Worm (Caenorhabditis elegans) whole organism, L1 larva: ENCODE measurements around the gene chst-1.
A peak's percentile ranks its signal among the peaks of the same experiment; 100 is the strongest.

ENCODE experiments used
- C04F5.9 ChIP-seq: sonication (generic microtip); optimal IDR thresholded peaks from 2 replicates; lab custom pipeline; 2016; ENCODE audit warnings: missing genetic modification characterization, missing compliant biosample characterization
- C16A3.4 ChIP-seq: fragments of 150-350 bp; optimal IDR thresholded peaks from 2 replicates; lab custom pipeline; 2014; ENCODE audit warnings: missing biosample characterization, missing genetic modification characterization
- F16B12.6 ChIP-seq: fragments of 150-350 bp; optimal IDR thresholded peaks from 2 replicates; lab custom pipeline; 2014; ENCODE audit warnings: missing biosample characterization, missing genetic modification characterization
- Y116A8C.19 ChIP-seq: sonication (generic microtip); optimal IDR thresholded peaks from 2 replicates; lab custom pipeline; 2016; ENCODE audit warnings: missing compliant biosample characterization, missing genetic modification characterization, borderline replicate concordance
- aha-1 ChIP-seq: fragments of 150-350 bp; optimal IDR thresholded peaks from 2 replicates; lab custom pipeline; 2014; ENCODE audit warnings: missing biosample characterization, missing genetic modification characterization
- ama-1 ChIP-seq: fragments of 150-350 bp; optimal IDR thresholded peaks from 2 replicates; lab custom pipeline; 2014
- blmp-1 ChIP-seq: fragments of 150-350 bp; optimal IDR thresholded peaks from 2 replicates; lab custom pipeline; 2014; ENCODE audit warnings: missing biosample characterization, missing genetic modification characterization
- ceh-63 ChIP-seq: fragments of 200-800 bp; sonication (Bioruptor generic); optimal IDR thresholded peaks from 2 replicates; lab custom pipeline; 2018; ENCODE audit warnings: mild to moderate bottlenecking, missing genetic modification characterization, missing compliant biosample characterization
- ceh-8 ChIP-seq: fragments of 200-800 bp; sonication (Bioruptor generic); optimal IDR thresholded peaks from 2 replicates; lab custom pipeline; 2018; ENCODE audit warnings: mild to moderate bottlenecking, missing genetic modification characterization, moderate library complexity, missing compliant biosample characterization
- ceh-82 ChIP-seq, 3 experiments: fragments of 150-350 bp in 1 of 3; sonication (generic microtip) in 2 of 3; optimal IDR thresholded peaks; 2 replicates each; lab custom pipeline; 2014 to 2017; ENCODE audit warnings: missing biosample characterization in 3 of 3, missing genetic modification characterization in 3 of 3
- ceh-88 ChIP-seq: fragments of 200-800 bp; sonication (Bioruptor generic); IDR thresholded peaks from 2 replicates; pipeline ENCODE4 v1.3.6; 2022; ENCODE audit warnings: missing genetic modification characterization, missing compliant biosample characterization
- ceh-90 ChIP-seq: sonication (generic microtip); optimal IDR thresholded peaks from 2 replicates; lab custom pipeline; 2016; ENCODE audit warnings: missing genetic modification characterization, missing compliant biosample characterization
- ces-1 ChIP-seq: fragments of 150-350 bp; optimal IDR thresholded peaks from 2 replicates; lab custom pipeline; 2014; ENCODE audit warnings: missing biosample characterization, missing genetic modification reagents, missing genetic modification characterization
- dpl-1 ChIP-seq, 3 experiments: fragments of 150-350 bp in 2 of 3; sonication (generic microtip) in 1 of 3; optimal IDR thresholded peaks; 2 replicates each; lab custom pipeline; 2014 to 2017; ENCODE audit warnings: missing biosample characterization in 3 of 3, missing genetic modification characterization in 3 of 3, missing genetic modification reagents in 3 of 3
- efl-1 ChIP-seq, 4 experiments: fragments of 150-350 bp; optimal IDR thresholded peaks in 3 of 4; peaks in 1 of 4; 1 replicate in 1 of 4; 2 replicates in 3 of 4; lab custom pipeline; 2014; ENCODE audit warnings: missing biosample characterization in 2 of 4, missing genetic modification characterization in 2 of 4, missing genetic modification reagents in 2 of 4
- egl-13 ChIP-seq: sonication (generic microtip); optimal IDR thresholded peaks from 2 replicates; lab custom pipeline; 2016; ENCODE audit warnings: missing genotype, missing genetic modification reagents, missing genetic modification characterization, missing compliant biosample characterization
- elt-3 ChIP-seq, 6 experiments: fragments of 150-350 bp in 1 of 6; sonication (generic microtip); optimal IDR thresholded peaks; 2 replicates each; lab custom pipeline; 2017 to 2018; ENCODE audit warnings: missing biosample characterization in 6 of 6, missing genetic modification characterization in 6 of 6, inconsistent platforms in 1 of 6
- ets-5 ChIP-seq: fragments of 200-800 bp; sonication (Bioruptor generic); IDR thresholded peaks from 2 replicates; pipeline ENCODE4 v1.3.6; 2022; ENCODE audit warnings: missing genetic modification characterization, missing compliant biosample characterization
- fkh-10 ChIP-seq: sonication (generic microtip); optimal IDR thresholded peaks from 2 replicates; lab custom pipeline; 2017; ENCODE audit warnings: missing biosample characterization, missing genetic modification reagents, missing genetic modification characterization
- fkh-4 ChIP-seq: sonication (generic microtip); optimal IDR thresholded peaks from 2 replicates; lab custom pipeline; 2016; ENCODE audit warnings: missing compliant biosample characterization, missing genetic modification characterization, borderline replicate concordance
- fos-1 ChIP-seq: fragments of 150-350 bp; optimal IDR thresholded peaks from 2 replicates; lab custom pipeline; 2014; ENCODE audit warnings: missing biosample characterization, missing genetic modification characterization
- hlh-4 ChIP-seq: sonication (generic microtip); optimal IDR thresholded peaks from 2 replicates; lab custom pipeline; 2016; ENCODE audit warnings: mild to moderate bottlenecking, missing genetic modification characterization, missing compliant biosample characterization
- isw-1 ChIP-seq: fragments of 200-800 bp; sonication (Bioruptor generic); IDR thresholded peaks from 2 replicates; pipeline ENCODE4 v1.3.6; 2022; ENCODE audit warnings: missing genetic modification characterization, missing compliant biosample characterization
- lin-14 ChIP-seq: fragments of 200-800 bp; sonication (Bioruptor generic); optimal IDR thresholded peaks from 2 replicates; lab custom pipeline; 2018; ENCODE audit warnings: mild to moderate bottlenecking, missing genetic modification characterization, moderate library complexity, missing compliant biosample characterization
- lin-15B ChIP-seq: fragments of 150-350 bp; sonication (generic microtip); optimal IDR thresholded peaks from 3 replicates; lab custom pipeline; 2014; ENCODE audit warnings: missing biosample characterization, missing genetic modification characterization
- lin-35 ChIP-seq, 2 experiments: fragments of 150-350 bp; optimal IDR thresholded peaks; 2 replicates each; lab custom pipeline; 2014; ENCODE audit warnings: missing biosample characterization in 2 of 2, missing genetic modification characterization in 2 of 2, missing genetic modification reagents in 2 of 2
- lir-3 ChIP-seq: sonication (generic microtip); optimal IDR thresholded peaks from 2 replicates; lab custom pipeline; 2016; ENCODE audit warnings: mild to moderate bottlenecking, missing genetic modification characterization, moderate library complexity, missing compliant biosample characterization; ENCODE audit not compliant: poor library complexity
- lsy-2 ChIP-seq, 2 experiments: fragments of 150-350 bp; optimal IDR thresholded peaks; 2 replicates each; lab custom pipeline; 2014; ENCODE audit warnings: missing biosample characterization in 2 of 2, missing genetic modification characterization in 2 of 2
- mab-9 ChIP-seq: fragments of 200-800 bp; sonication (Bioruptor generic); IDR thresholded peaks from 2 replicates; pipeline ENCODE4 v1.3.6; 2022; ENCODE audit warnings: missing genetic modification reagents, missing genetic modification characterization, missing compliant biosample characterization
- mdl-1 ChIP-seq, 2 experiments: fragments of 150-350 bp; optimal IDR thresholded peaks; 2 replicates each; lab custom pipeline; 2014 to 2017; ENCODE audit warnings: missing biosample characterization in 2 of 2, missing genetic modification characterization in 2 of 2, inconsistent platforms in 1 of 2
- mep-1 ChIP-seq: fragments of 150-350 bp; optimal IDR thresholded peaks from 2 replicates; lab custom pipeline; 2014; ENCODE audit warnings: missing biosample characterization, missing genetic modification characterization
- nhr-19 ChIP-seq: fragments of 200-800 bp; sonication (Bioruptor generic); conservative IDR thresholded peaks from 2 replicates; pipeline ENCODE4 v1.3.6; 2022; ENCODE audit warnings: missing genetic modification characterization, missing compliant biosample characterization
- nhr-237 ChIP-seq: fragments of 150-350 bp; optimal IDR thresholded peaks from 2 replicates; lab custom pipeline; 2014; ENCODE audit warnings: missing biosample characterization, missing genetic modification characterization
- nhr-28 ChIP-seq: fragments of 150-350 bp; optimal IDR thresholded peaks from 2 replicates; lab custom pipeline; 2014; ENCODE audit warnings: missing biosample characterization, missing genetic modification characterization
- nhr-76 ChIP-seq: sonication (generic microtip); optimal IDR thresholded peaks from 2 replicates; lab custom pipeline; 2017; ENCODE audit warnings: missing biosample characterization, missing genetic modification characterization
- nhr-77 ChIP-seq: fragments of 150-350 bp; optimal IDR thresholded peaks from 2 replicates; lab custom pipeline; 2014; ENCODE audit warnings: missing biosample characterization, missing genetic modification characterization
- nhr-90 ChIP-seq: sonication (generic microtip); optimal IDR thresholded peaks from 2 replicates; lab custom pipeline; 2016; ENCODE audit warnings: mild to moderate bottlenecking, missing genetic modification characterization, missing compliant biosample characterization; ENCODE audit not compliant: poor library complexity
- pag-3 ChIP-seq: sonication (generic microtip); optimal IDR thresholded peaks from 2 replicates; lab custom pipeline; 2017; ENCODE audit warnings: missing genetic modification characterization, mild to moderate bottlenecking, missing compliant biosample characterization, antibody characterized with exemption, borderline replicate concordance; ENCODE audit not compliant: insufficient read depth
- pqm-1 ChIP-seq: sonication (generic microtip); optimal IDR thresholded peaks from 3 replicates; lab custom pipeline; 2017; ENCODE audit warnings: missing biosample characterization, missing genetic modification characterization
- skn-1 ChIP-seq: fragments of 150-350 bp; optimal IDR thresholded peaks from 2 replicates; lab custom pipeline; 2014; ENCODE audit warnings: missing biosample characterization, missing genetic modification characterization
- snu-23 ChIP-seq: sonication (generic microtip); optimal IDR thresholded peaks from 2 replicates; lab custom pipeline; 2016; ENCODE audit warnings: missing genetic modification characterization, missing compliant biosample characterization
- sptf-1 ChIP-seq: fragments of 150-350 bp; optimal IDR thresholded peaks from 2 replicates; lab custom pipeline; 2014; ENCODE audit warnings: missing biosample characterization, missing genetic modification characterization
- sup-37 ChIP-seq: fragments of 200-800 bp; sonication (Bioruptor generic); optimal IDR thresholded peaks from 2 replicates; lab custom pipeline; 2018; ENCODE audit warnings: mild to moderate bottlenecking, missing genetic modification characterization, missing compliant biosample characterization
- unc-130 ChIP-seq: fragments of 150-350 bp; optimal IDR thresholded peaks from 2 replicates; lab custom pipeline; 2017; ENCODE audit warnings: missing biosample characterization, missing genetic modification characterization, inconsistent platforms
- unc-30 ChIP-seq: sonication (generic microtip); optimal IDR thresholded peaks from 2 replicates; lab custom pipeline; 2017; ENCODE audit warnings: missing biosample characterization, missing genetic modification characterization
- unc-86 ChIP-seq: sonication (generic microtip); optimal IDR thresholded peaks from 2 replicates; lab custom pipeline; 2016; ENCODE audit warnings: missing genetic modification characterization, missing compliant biosample characterization
- unc-98 ChIP-seq: fragments of 200-800 bp; sonication (Bioruptor generic); IDR thresholded peaks from 2 replicates; pipeline ENCODE4 v1.3.6; 2022; ENCODE audit warnings: missing genetic modification characterization, missing compliant biosample characterization
- vab-15 ChIP-seq: sonication (generic microtip); optimal IDR thresholded peaks from 2 replicates; lab custom pipeline; 2017; ENCODE audit warnings: missing genotype, mild to moderate bottlenecking, missing genetic modification characterization, missing compliant biosample characterization
- xbp-1 ChIP-seq: sonication (generic microtip); optimal IDR thresholded peaks from 2 replicates; lab custom pipeline; 2016; ENCODE audit warnings: missing genetic modification characterization, missing compliant biosample characterization

The chst-1 gene

ce11 chrII:8065985-8066384 is 40.8 kb downstream of the chst-1 start, which contains the start of gene pdha-1:
TSS of gene pdha-1 (plus strand) at chrII:8066285.
- TF ChIP-seq fkh-4 (tag; lab: Kevin White, UChicago), result no peak
- TF ChIP-seq nhr-28 (tag; lab: Kevin White, UChicago), result no peak
- TF ChIP-seq ceh-82 (tag; optimal IDR thresholded peaks at IDR 0.05; lab: Kevin White, UChicago), result no peak
- no peak for TF ChIP-seq mdl-1 (tag; optimal IDR thresholded peaks at IDR 0.05; lab: Kevin White, UChicago)
- no peak for TF ChIP-seq unc-30
- no peak for TF ChIP-seq snu-23 (GFP tag; lab: Kevin White, UChicago)
- TF ChIP-seq sup-37 (GFP tag; lab: Kevin White, UChicago), result no peak
- no peak for TF ChIP-seq ceh-63
- no peak for TF ChIP-seq dpl-1 (GFP tag; optimal IDR thresholded peaks at IDR 0.05; lab: Kevin White, UChicago)
- TF ChIP-seq ceh-8 (GFP tag; lab: Kevin White, UChicago), result no peak
- no peak for TF ChIP-seq unc-98 (GFP tag; lab: Robert Waterston, UW)
- no peak for TF ChIP-seq ets-5 (GFP tag; lab: Robert Waterston, UW)
- no peak for TF ChIP-seq nhr-237 (tag; lab: Kevin White, UChicago)
- no peak for TF ChIP-seq ceh-88 (GFP tag; lab: Robert Waterston, UW)
- no peak for TF ChIP-seq ceh-90 (tag; lab: Kevin White, UChicago)
- no peak for TF ChIP-seq skn-1 (tag; lab: Kevin White, UChicago)
- TF ChIP-seq unc-86 (tag; lab: Kevin White, UChicago), result no peak
- TF ChIP-seq, all 84 proteins: peak for 0

ce11 chrII:8062334-8062791 is 44.4 kb downstream of the chst-1 start, which contains the start of gene ufd-2:
TSS of gene ufd-2 (plus strand) at chrII:8062741.
- TF ChIP-seq mab-9 (GFP tag; lab: Robert Waterston, UW) (no peak), ama-1 (no peak), skn-1 (tag; lab: Kevin White, UChicago) (peak; percentile 89), isw-1 (GFP tag; lab: Robert Waterston, UW) (peak; percentile 22), Y116A8C.19 (no peak), lsy-2 (tag; optimal IDR thresholded peaks at IDR 0.05; lab: Kevin White, UChicago) (peak; percentile 67 to 89), ceh-82 (tag; optimal IDR thresholded peaks at IDR 0.05; lab: Kevin White, UChicago) (peak; percentile 45 to 76 (median 74)), snu-23 (GFP tag; lab: Kevin White, UChicago) (peak; percentile 65), blmp-1 (tag; lab: Kevin White, UChicago) (peak; percentile 55), efl-1 (optimal IDR thresholded peaks at IDR 0.05; lab: Kevin White, UChicago) (peak; percentile 77 to 81), efl-1 (GFP tag; optimal IDR thresholded peaks at IDR 0.05 in 1 of 2; lab: Kevin White, UChicago) (peak; percentile 70 to 96), nhr-76 (tag; lab: Kevin White, UChicago) (no peak), nhr-90 (tag; lab: Kevin White, UChicago) (peak; percentile 60), vab-15 (tag; lab: Kevin White, UChicago) (peak; percentile 77), F16B12.6 (tag; lab: Kevin White, UChicago) (peak; percentile 66), ceh-90 (tag; lab: Kevin White, UChicago) (no peak), pag-3 (tag; lab: Kevin White, UChicago) (no peak), fos-1 (peak; percentile 17), C04F5.9 (peak; percentile 11), fkh-10 (GFP tag; lab: Kevin White, UChicago) (peak; percentile 16), pqm-1 (tag; lab: Kevin White, UChicago) (no peak), ceh-63 (no peak), elt-3 (tag; optimal IDR thresholded peaks at IDR 0.05; lab: Kevin White, UChicago) (no peak), aha-1 (tag; lab: Kevin White, UChicago) (no peak), C16A3.4 (peak; percentile 85), nhr-19 (GFP tag; lab: Robert Waterston, UW) (peak; percentile 44), hlh-4 (tag; lab: Kevin White, UChicago) (no peak), dpl-1 (GFP tag; optimal IDR thresholded peaks at IDR 0.05; lab: Kevin White, UChicago) (peak; percentile 61 to 75 (median 66)), xbp-1 (peak; percentile 54), nhr-77 (tag; lab: Kevin White, UChicago) (peak; percentile 67), mdl-1 (tag; optimal IDR thresholded peaks at IDR 0.05; lab: Kevin White, UChicago) (peak in 1 of 2 experiments; percentile 35), lin-15B (peak; percentile 90), unc-130 (tag; lab: Kevin White, UChicago) (peak; percentile 16), lir-3 (tag; lab: Kevin White, UChicago) (peak; percentile 68), mep-1 (tag; lab: Kevin White, UChicago) (peak; percentile 70), lin-35 (GFP tag; optimal IDR thresholded peaks at IDR 0.05; lab: Kevin White, UChicago) (peak; percentile 72 to 83), lin-14 (GFP tag; lab: Kevin White, UChicago) (peak; percentile 80), sptf-1 (tag; lab: Kevin White, UChicago) (no peak), ces-1 (GFP tag; lab: Kevin White, UChicago) (no peak), ets-5 (GFP tag; lab: Robert Waterston, UW) (no peak), egl-13 (tag; lab: Kevin White, UChicago) (no peak)
